Worm (Caenorhabditis elegans) whole organism, late embryonic: ENCODE measurements around the gene Y62H9A.3.

Experiments
- C08G9.2 ChIP-seq: sonication (generic microtip); optimal IDR thresholded peaks from 2 replicates; lab custom pipeline; 2016; ENCODE audit warnings: mild to moderate bottlenecking, missing genetic modification characterization, moderate library complexity, missing compliant biosample characterization
- F13H6.1 ChIP-seq: sonication (generic microtip); optimal IDR thresholded peaks from 2 replicates; lab custom pipeline; 2016; ENCODE audit warnings: missing genetic modification characterization, missing compliant biosample characterization
- K09A11.1 ChIP-seq: sonication (generic microtip); optimal IDR thresholded peaks from 2 replicates; lab custom pipeline; 2017; ENCODE audit warnings: antibody characterized with exemption, mild to moderate bottlenecking, missing genetic modification characterization, missing compliant biosample characterization; ENCODE audit not compliant: insufficient read depth
- Y22D7AL.16 ChIP-seq: sonication (generic microtip); optimal IDR thresholded peaks from 2 replicates; lab custom pipeline; 2016; ENCODE audit warnings: missing genetic modification characterization, missing compliant biosample characterization
- ama-1 ChIP-seq: fragments of 150-350 bp; optimal IDR thresholded peaks from 2 replicates; lab custom pipeline; 2014
- ceh-14 ChIP-seq: sonication (generic microtip); optimal IDR thresholded peaks from 2 replicates; lab custom pipeline; 2016; ENCODE audit warnings: missing genotype, missing genetic modification characterization, missing compliant biosample characterization
- ceh-22 ChIP-seq: sonication (generic microtip); optimal IDR thresholded peaks from 2 replicates; lab custom pipeline; 2017; ENCODE audit warnings: missing biosample characterization, missing genetic modification characterization
- ceh-24 ChIP-seq: sonication (generic microtip); optimal IDR thresholded peaks from 2 replicates; lab custom pipeline; 2016; ENCODE audit warnings: mild to moderate bottlenecking, missing genetic modification characterization, missing compliant biosample characterization
- ceh-30 ChIP-seq: fragments of 150-350 bp; optimal IDR thresholded peaks from 2 replicates; lab custom pipeline; 2014; ENCODE audit warnings: missing biosample characterization, missing genetic modification characterization
- ceh-34 ChIP-seq: sonication (generic microtip); optimal IDR thresholded peaks from 2 replicates; lab custom pipeline; 2016; ENCODE audit warnings: mild to moderate bottlenecking, missing genetic modification characterization, missing compliant biosample characterization
- ceh-9 ChIP-seq: sonication (generic microtip); optimal IDR thresholded peaks from 2 replicates; lab custom pipeline; 2016; ENCODE audit warnings: mild to moderate bottlenecking, missing genetic modification characterization, inconsistent platforms, missing compliant biosample characterization
- che-1 ChIP-seq: sonication (generic microtip); optimal IDR thresholded peaks from 2 replicates; lab custom pipeline; 2016; ENCODE audit warnings: mild to moderate bottlenecking, missing genetic modification characterization, missing compliant biosample characterization
- elt-2 ChIP-seq: sonication (generic microtip); optimal IDR thresholded peaks from 2 replicates; lab custom pipeline; 2016; ENCODE audit warnings: missing genetic modification reagents, missing genetic modification characterization, missing compliant biosample characterization
- ets-4 ChIP-seq: sonication (generic microtip); optimal IDR thresholded peaks from 2 replicates; lab custom pipeline; 2016; ENCODE audit warnings: missing genetic modification characterization, missing compliant biosample characterization
- eyg-1 ChIP-seq: sonication (generic microtip); optimal IDR thresholded peaks from 2 replicates; lab custom pipeline; 2016; ENCODE audit warnings: missing genotype, missing genetic modification characterization, missing compliant biosample characterization
- fax-1 ChIP-seq: sonication (generic microtip); optimal IDR thresholded peaks from 2 replicates; lab custom pipeline; 2016; ENCODE audit warnings: missing genotype, missing genetic modification characterization, missing compliant biosample characterization
- fkh-6 ChIP-seq: sonication (generic microtip); optimal IDR thresholded peaks from 2 replicates; lab custom pipeline; 2016; ENCODE audit warnings: missing genetic modification characterization, missing compliant biosample characterization
- gmeb-2 ChIP-seq: sonication (generic microtip); optimal IDR thresholded peaks from 2 replicates; lab custom pipeline; 2016; ENCODE audit warnings: missing genetic modification characterization, inconsistent platforms, missing compliant biosample characterization
- hlh-13 ChIP-seq: fragments of 200-800 bp; sonication (Bioruptor generic); optimal IDR thresholded peaks from 2 replicates; lab custom pipeline; 2018; ENCODE audit warnings: mild to moderate bottlenecking, missing genetic modification characterization, missing compliant biosample characterization
- hlh-30 ChIP-seq: sonication (generic microtip); optimal IDR thresholded peaks from 2 replicates; lab custom pipeline; 2017; ENCODE audit warnings: antibody characterized with exemption, missing genetic modification characterization, missing compliant biosample characterization; ENCODE audit not compliant: insufficient read depth
- lin-11 ChIP-seq: fragments of 200-800 bp; sonication (Bioruptor generic); optimal IDR thresholded peaks from 2 replicates; lab custom pipeline; 2018; ENCODE audit warnings: mild to moderate bottlenecking, missing genetic modification characterization, missing compliant biosample characterization
- madf-2 ChIP-seq: sonication (generic microtip); optimal IDR thresholded peaks from 2 replicates; lab custom pipeline; 2017; ENCODE audit warnings: missing genetic modification characterization, missing compliant biosample characterization
- mec-3 ChIP-seq: sonication (generic microtip); optimal IDR thresholded peaks from 2 replicates; lab custom pipeline; 2016; ENCODE audit warnings: borderline replicate concordance, missing genetic modification characterization, missing compliant biosample characterization
- nfya-1 ChIP-seq: sonication (generic microtip); optimal IDR thresholded peaks from 2 replicates; lab custom pipeline; 2017; ENCODE audit warnings: missing genetic modification characterization, mild to moderate bottlenecking, missing compliant biosample characterization, antibody characterized with exemption, moderate library complexity
- npax-4 ChIP-seq: sonication (generic microtip); optimal IDR thresholded peaks from 2 replicates; lab custom pipeline; 2016; ENCODE audit warnings: missing genetic modification characterization, missing compliant biosample characterization
- odd-2 ChIP-seq: sonication (generic microtip); optimal IDR thresholded peaks from 2 replicates; lab custom pipeline; 2017; ENCODE audit warnings: antibody characterized with exemption, mild to moderate bottlenecking, missing genetic modification characterization, missing compliant biosample characterization
- pat-9 ChIP-seq: fragments of 200-800 bp; sonication (Bioruptor generic); optimal IDR thresholded peaks from 2 replicates; lab custom pipeline; 2018; ENCODE audit warnings: mild to moderate bottlenecking, missing genetic modification characterization, moderate library complexity, missing compliant biosample characterization
- pax-1 ChIP-seq: fragments of 150-350 bp; optimal IDR thresholded peaks from 2 replicates; lab custom pipeline; 2014; ENCODE audit warnings: missing biosample characterization, missing genetic modification characterization
- pha-4 ChIP-seq: fragments of 150-350 bp; optimal IDR thresholded peaks from 2 replicates; lab custom pipeline; 2018; ENCODE audit warnings: missing biosample characterization, missing genetic modification reagents, missing genetic modification characterization
- rnt-1 ChIP-seq: sonication (generic microtip); optimal IDR thresholded peaks from 2 replicates; lab custom pipeline; 2016; ENCODE audit warnings: missing genetic modification characterization, missing compliant biosample characterization
- syd-9 ChIP-seq: sonication (generic microtip); optimal IDR thresholded peaks from 2 replicates; lab custom pipeline; 2016; ENCODE audit warnings: mild to moderate bottlenecking, missing genetic modification characterization, moderate library complexity, missing compliant biosample characterization
- ttx-3 ChIP-seq: sonication (generic microtip); optimal IDR thresholded peaks from 2 replicates; lab custom pipeline; 2016; ENCODE audit warnings: missing genetic modification reagents, missing genetic modification characterization, missing compliant biosample characterization
- unc-42 ChIP-seq: sonication (generic microtip); optimal IDR thresholded peaks from 2 replicates; lab custom pipeline; 2016; ENCODE audit warnings: missing genotype, missing genetic modification characterization, missing compliant biosample characterization

The Y62H9A.3 gene

DNA sequence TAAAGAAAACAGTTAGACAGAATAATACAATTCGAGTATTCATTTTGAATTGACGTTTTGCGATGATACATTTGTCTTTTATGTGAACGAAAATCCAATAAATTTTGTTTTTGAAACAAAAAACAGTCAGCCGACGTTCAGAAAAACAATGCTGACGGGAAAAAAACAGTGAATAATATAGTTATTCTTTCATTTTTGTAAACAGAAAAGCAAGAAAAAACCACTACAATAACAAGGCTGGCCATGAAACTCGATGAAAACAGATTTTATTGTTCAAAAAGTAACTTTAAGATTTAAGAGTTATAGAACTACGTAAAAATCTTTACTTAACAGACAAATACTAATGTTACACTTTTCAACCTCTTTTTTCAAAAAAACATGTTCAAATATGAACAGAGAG lies 29.7 kb downstream of the Y62H9A.3 start, which contains the start of gene F54F7.3:
Gene F54F7.3, minus strand, starts transcription at position 101 of the 400 bp plus-strand sequence.
- TF ChIP-seq pha-4, result no peak
- TF ChIP-seq ceh-14 (tag; lab: Kevin White, UChicago), result no peak
- no peak for TF ChIP-seq gmeb-2 (tag; lab: Kevin White, UChicago)
- TF ChIP-seq lin-11 (tag; lab: Kevin White, UChicago), result no peak
- no peak for TF ChIP-seq F13H6.1 (tag; lab: Kevin White, UChicago)
- TF ChIP-seq fkh-6 (tag; lab: Kevin White, UChicago), result no peak
- no peak for TF ChIP-seq pax-1 (tag; lab: Kevin White, UChicago)
- no peak for TF ChIP-seq nfya-1 (tag; lab: Kevin White, UChicago)
- TF ChIP-seq che-1, result no peak
- TF ChIP-seq syd-9 (tag; lab: Kevin White, UChicago), result no peak
- no peak for TF ChIP-seq C08G9.2 (tag; lab: Kevin White, UChicago)
- TF ChIP-seq npax-4 (tag; lab: Kevin White, UChicago), result no peak
- no peak for TF ChIP-seq elt-2
- no peak for TF ChIP-seq odd-2 (tag; lab: Kevin White, UChicago)
- TF ChIP-seq hlh-13 (GFP tag; lab: Kevin White, UChicago), result no peak
- no peak for TF ChIP-seq fax-1 (tag; lab: Kevin White, UChicago)

- TF ChIP-seq pha-4, result no peak
- TF ChIP-seq ceh-9, result no peak
These were observed 31.2 kb downstream of the Y62H9A.3 start, which contains the start of gene F54F7.9 for ce11 chrX:11848618-11849017. F54F7.9 (minus strand) TSS chrX:11848718.

ce11 chrX:11843363-11843762 lies 36.4 kb downstream of the Y62H9A.3 start, which contains the start of gene F54F7.2:
F54F7.2 (plus strand) TSS chrX:11843663.
- no peak for TF ChIP-seq madf-2 (tag; lab: Kevin White, UChicago)
- TF ChIP-seq che-1, result no peak
- TF ChIP-seq eyg-1, result no peak
- TF ChIP-seq mec-3 (tag; lab: Kevin White, UChicago), result no peak
- no peak for TF ChIP-seq hlh-30
- no peak for TF ChIP-seq ttx-3 (tag; lab: Kevin White, UChicago)
- no peak for TF ChIP-seq ceh-22 (tag; lab: Kevin White, UChicago)
- TF ChIP-seq pat-9 (tag; lab: Kevin White, UChicago), result no peak
- no peak for TF ChIP-seq ets-4 (tag; lab: Kevin White, UChicago)
- no peak for TF ChIP-seq unc-42 (tag; lab: Kevin White, UChicago)
- TF ChIP-seq ceh-34 (tag; lab: Kevin White, UChicago), result no peak
- TF ChIP-seq ceh-30 (tag; lab: Kevin White, UChicago), result no peak
- no peak for TF ChIP-seq ama-1 (lab: Kevin White, UChicago)
- TF ChIP-seq, all 69 proteins: peak for 0

ce11 chrX:11837378-11837777 lies 42.4 kb downstream of the Y62H9A.3 start, which contains the start of gene taf-7.1:
taf-7.1 (minus strand) TSS chrX:11837478.
- TF ChIP-seq K09A11.1 (tag; lab: Kevin White, UChicago) (no peak), Y22D7AL.16 (tag; lab: Kevin White, UChicago) (no peak), syd-9 (tag; lab: Kevin White, UChicago) (no peak), ceh-24 (tag; lab: Kevin White, UChicago) (no peak), rnt-1 (tag; lab: Kevin White, UChicago) (no peak)
